Worm (Caenorhabditis elegans) whole organism, L1 larva: ENCODE measurements around the gene nhr-114.

Experiments
- lir-3 ChIP-seq: sonication (generic microtip); optimal IDR thresholded peaks from 2 replicates; lab custom pipeline; 2016; ENCODE audit warnings: mild to moderate bottlenecking, missing genetic modification characterization, moderate library complexity, missing compliant biosample characterization; ENCODE audit not compliant: poor library complexity
- nhr-76 ChIP-seq: sonication (generic microtip); optimal IDR thresholded peaks from 2 replicates; lab custom pipeline; 2017; ENCODE audit warnings: missing biosample characterization, missing genetic modification characterization
- nhr-77 ChIP-seq: fragments of 150-350 bp; optimal IDR thresholded peaks from 2 replicates; lab custom pipeline; 2014; ENCODE audit warnings: missing biosample characterization, missing genetic modification characterization

ce11 chrV:4194587-4195211 lies 7.7 kb downstream of the nhr-114 start, which contains the start of gene Y45G5AM.9:
- no peak for TF ChIP-seq lir-3 (tag; lab: Kevin White, UChicago)
- TF ChIP-seq nhr-77: peak; percentile 83
- TF ChIP-seq nhr-76: no peak
